Fruit fly (Drosophila melanogaster) whole organism, pupa: Measurements from ENCODE around the gene CG1116.
A peak's percentile ranks its signal among the peaks of the same experiment; 100 is the strongest.

Experiments used
- CG13204 ChIP-seq: fragments of 200-800 bp; sonication (Bioruptor generic); optimal IDR thresholded peaks from 2 replicates; lab custom pipeline; 2018; ENCODE audit warnings: missing biosample characterization, mild to moderate bottlenecking, missing genetic modification characterization, moderate library complexity
- CG14655 ChIP-seq: fragments of 200-800 bp; sonication (Bioruptor generic); optimal IDR thresholded peaks from 3 replicates; lab custom pipeline; 2017; ENCODE audit warnings: mild to moderate bottlenecking, missing biosample characterization, missing genetic modification reagents, missing genetic modification characterization
- CG15710 ChIP-seq: fragments of 200-800 bp; sonication (Bioruptor generic); optimal IDR thresholded peaks from 2 replicates; lab custom pipeline; 2018; ENCODE audit warnings: missing biosample characterization, mild to moderate bottlenecking, missing genetic modification characterization, moderate library complexity
- D1 ChIP-seq: fragments of 200-800 bp; sonication (Bioruptor generic); optimal IDR thresholded peaks from 2 replicates; lab custom pipeline; 2018; ENCODE audit warnings: missing biosample characterization, mild to moderate bottlenecking, missing genetic modification characterization, moderate library complexity
- fd96Ca ChIP-seq: fragments of 200-800 bp; sonication (Bioruptor generic); IDR thresholded peaks from 3 replicates; pipeline ENCODE4 v1.3.6; 2022; ENCODE audit warnings: missing biosample characterization, missing genetic modification characterization

- no peak for TF ChIP-seq D1 (tag; lab: Kevin White, UChicago)
- TF ChIP-seq CG14655 (GFP tag; lab: Kevin White, UChicago), result no peak
- peak; percentile 26; the same call in 1 of the 3 replicates for TF ChIP-seq fd96Ca (GFP tag; lab: Robert Waterston, UW)
- no peak for TF ChIP-seq CG13204 (GFP tag; lab: Kevin White, UChicago)
- TF ChIP-seq CG15710 (tag; lab: Kevin White, UChicago), result no peak
These were observed 4.4 kb downstream of the CG1116 start, which contains the start of gene CG14664 for dm6 chr3R:5223839-5224238.
